Worm (Caenorhabditis elegans) whole organism, mixed stage, embryonic: ENCODE results near the gene parg-2.

Experiments
- M03D4.4 ChIP-seq: sonication (generic microtip); optimal IDR thresholded peaks from 2 replicates; lab custom pipeline; 2017; ENCODE audit warnings: mild to moderate bottlenecking, missing genetic modification characterization, missing compliant biosample characterization
- ceh-83 ChIP-seq: fragments of 200-800 bp; sonication (Bioruptor generic); optimal IDR thresholded peaks from 2 replicates; lab custom pipeline; 2018; ENCODE audit warnings: mild to moderate bottlenecking, missing genetic modification characterization, missing compliant biosample characterization
- ces-1 ChIP-seq: fragments of 150-350 bp; optimal IDR thresholded peaks from 2 replicates; lab custom pipeline; 2014; ENCODE audit warnings: missing biosample characterization, missing genetic modification reagents, missing genetic modification characterization
- ham-2 ChIP-seq: fragments of 200-800 bp; sonication (Bioruptor generic); optimal IDR thresholded peaks from 2 replicates; lab custom pipeline; 2018; ENCODE audit warnings: mild to moderate bottlenecking, missing genetic modification characterization, missing compliant biosample characterization
- lsy-2 ChIP-seq: fragments of 150-350 bp; optimal IDR thresholded peaks from 2 replicates; lab custom pipeline; 2014; ENCODE audit warnings: missing biosample characterization, missing genetic modification characterization
- mab-5 ChIP-seq: fragments of 150-350 bp; optimal IDR thresholded peaks from 2 replicates; lab custom pipeline; 2014; ENCODE audit warnings: missing biosample characterization, missing genetic modification characterization
- mls-2 ChIP-seq: sonication (generic microtip); optimal IDR thresholded peaks from 2 replicates; lab custom pipeline; 2016; ENCODE audit warnings: mild to moderate bottlenecking, missing genetic modification characterization, moderate library complexity, missing compliant biosample characterization
- nhr-237 ChIP-seq: fragments of 150-350 bp; optimal IDR thresholded peaks from 2 replicates; lab custom pipeline; 2014; ENCODE audit warnings: missing biosample characterization, missing genetic modification characterization
- nhr-76 ChIP-seq: sonication (generic microtip); optimal IDR thresholded peaks from 2 replicates; lab custom pipeline; 2017; ENCODE audit warnings: missing biosample characterization, missing genetic modification characterization
- sem-2 ChIP-seq: fragments of 200-800 bp; sonication (Bioruptor generic); optimal IDR thresholded peaks from 2 replicates; lab custom pipeline; 2018; ENCODE audit warnings: mild to moderate bottlenecking, missing genetic modification characterization, missing compliant biosample characterization
- snpc-4 ChIP-seq: fragments of 150-350 bp; optimal IDR thresholded peaks from 2 replicates; lab custom pipeline; 2014; ENCODE audit warnings: missing biosample characterization, missing genetic modification characterization
- unc-39 ChIP-seq: fragments of 150-350 bp; optimal IDR thresholded peaks from 2 replicates; lab custom pipeline; 2014; ENCODE audit warnings: missing biosample characterization, missing genetic modification characterization
- unc-62 ChIP-seq: fragments of 150-350 bp; optimal IDR thresholded peaks from 2 replicates; lab custom pipeline; 2014; ENCODE audit warnings: missing biosample characterization, missing genetic modification reagents, missing genetic modification characterization

DNA sequence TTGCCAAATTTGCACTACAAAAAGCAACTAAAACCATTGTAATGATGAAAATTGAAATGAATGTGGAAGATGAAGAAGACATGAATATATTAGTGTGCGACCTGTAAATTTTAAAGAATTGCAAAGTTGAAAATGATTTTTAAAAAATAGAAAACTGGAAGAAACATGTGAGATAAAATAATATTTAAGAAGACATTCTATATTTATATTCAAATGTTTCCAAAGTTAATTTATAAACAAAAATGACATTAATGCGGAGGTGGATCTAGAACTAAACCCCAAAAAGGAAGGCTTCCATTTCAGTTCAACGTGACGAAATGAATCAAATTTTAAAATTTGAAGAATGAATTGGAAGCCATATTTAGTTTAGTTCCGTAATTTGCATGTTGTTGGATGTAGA lies 35.7 kb downstream of the parg-2 start, which contains the start of gene nlp-60:
- TF ChIP-seq M03D4.4 (tag; lab: Kevin White, UChicago) (no peak), ceh-83 (GFP tag; lab: Kevin White, UChicago) (no peak), mab-5 (no peak), sem-2 (GFP tag; lab: Kevin White, UChicago) (no peak), snpc-4 (tag; lab: Kevin White, UChicago) (no peak), unc-39 (tag; lab: Kevin White, UChicago) (no peak), mls-2 (tag; lab: Kevin White, UChicago) (no peak), ces-1 (no peak), lsy-2 (tag; lab: Kevin White, UChicago) (no peak), unc-62 (no peak), nhr-76 (no peak), ham-2 (GFP tag; lab: Kevin White, UChicago) (no peak), nhr-237 (tag; lab: Kevin White, UChicago) (no peak)
